Worm (Caenorhabditis elegans): ENCODE data around the gene rgs-6.

The rgs-6 gene

ce11 chrX:5733728-5734252 lies at the start of gene rgs-6:
TSS of gene rgs-6 (minus strand) at chrX:5733778.
- no peak for TF ChIP-seq nhr-84 (tag; optimal IDR thresholded peaks at IDR 0.05)
- no peak for TF ChIP-seq elt-2 (tag; optimal IDR thresholded peaks at IDR 0.05)
- no peak for TF ChIP-seq Y116A8C.19 (tag; optimal IDR thresholded peaks at IDR 0.05; ENCODE audit: borderline replicate concordance)
- TF ChIP-seq unc-62 (GFP tag; optimal IDR thresholded peaks at IDR 0.05) = no peak
- no peak for TF ChIP-seq pqm-1 (tag; optimal IDR thresholded peaks at IDR 0.05)
- TF ChIP-seq hlh-17 (GFP tag; optimal IDR thresholded peaks at IDR 0.05; ENCODE audit: borderline replicate concordance) = no peak
- TF ChIP-seq unc-98 (GFP tag; IDR thresholded peaks at IDR 0.05) = no peak
- TF ChIP-seq unc-130 (tag; optimal IDR thresholded peaks at IDR 0.05) = no peak
- no peak for TF ChIP-seq ztf-11 (tag; optimal IDR thresholded peaks at IDR 0.05)
- no peak for TF ChIP-seq nhr-12 (tag; optimal IDR thresholded peaks at IDR 0.05)
- no peak for TF ChIP-seq alr-1 (tag; optimal IDR thresholded peaks at IDR 0.05; ENCODE audit: borderline replicate concordance)
- no peak for TF ChIP-seq F16B12.6 (tag; optimal IDR thresholded peaks at IDR 0.05)
- no peak for TF ChIP-seq grh-1 (GFP tag; IDR thresholded peaks at IDR 0.05)
- TF ChIP-seq nhr-47 (tag; optimal IDR thresholded peaks at IDR 0.05) = no peak
- no peak for TF ChIP-seq snpc-4 (tag; optimal IDR thresholded peaks at IDR 0.05)

ce11 chrX:5782153-5782552 lies 48.6 kb upstream of the rgs-6 start, which contains the start of gene gakh-1:
TSS of gene gakh-1 (plus strand) at chrX:5782499.
- TF ChIP-seq nhr-237 (tag; optimal IDR thresholded peaks at IDR 0.05) = no peak
- peak in 1 of 2 experiments; percentile 81 for TF ChIP-seq mdl-1 (tag; optimal IDR thresholded peaks at IDR 0.05)
- TF ChIP-seq nhr-11 (tag; optimal IDR thresholded peaks at IDR 0.05) = no peak
- peak; percentile 51 for TF ChIP-seq lin-39 (tag; optimal IDR thresholded peaks at IDR 0.05)
- no peak for TF ChIP-seq unc-98 (GFP tag; IDR thresholded peaks at IDR 0.05)
- peak; percentile 25 for TF ChIP-seq fkh-10 (GFP tag; optimal IDR thresholded peaks at IDR 0.05)
- peak; percentile 70 for TF ChIP-seq tbx-2 (tag; optimal IDR thresholded peaks at IDR 0.05)
- no peak for TF ChIP-seq ztf-4 (tag; optimal IDR thresholded peaks at IDR 0.05)
- no peak for TF ChIP-seq nhr-12 (tag; optimal IDR thresholded peaks at IDR 0.05)
- TF ChIP-seq jun-1 (tag; optimal IDR thresholded peaks at IDR 0.05) = peak; percentile 63
- no peak for TF ChIP-seq unc-130 (tag; optimal IDR thresholded peaks at IDR 0.05)
- TF ChIP-seq unc-62 (GFP tag; optimal IDR thresholded peaks at IDR 0.05) = no peak
- no peak for TF ChIP-seq Y116A8C.19 (tag; optimal IDR thresholded peaks at IDR 0.05; ENCODE audit: borderline replicate concordance)
- peak; percentile 83 for TF ChIP-seq nhr-47 (tag; optimal IDR thresholded peaks at IDR 0.05)
- peak; percentile 1 for TF ChIP-seq fos-1 (tag; optimal IDR thresholded peaks at IDR 0.05)
- TF ChIP-seq nhr-85 (tag) = peak; percentile 93
- TF ChIP-seq lir-3 (tag; optimal IDR thresholded peaks at IDR 0.05; ENCODE audit: poor library complexity) = no peak
- no peak for TF ChIP-seq nhr-28 (tag; optimal IDR thresholded peaks at IDR 0.05)
- TF ChIP-seq vab-15 (tag; optimal IDR thresholded peaks at IDR 0.05) = no peak
- TF ChIP-seq ceh-8 (GFP tag; optimal IDR thresholded peaks at IDR 0.05) = peak; percentile 51
- TF ChIP-seq snpc-4 (tag; optimal IDR thresholded peaks at IDR 0.05) = peak; percentile 39
- no peak for TF ChIP-seq sptf-1 (tag; optimal IDR thresholded peaks at IDR 0.05)
- peak; percentile 23 for TF ChIP-seq zag-1 (tag; optimal IDR thresholded peaks at IDR 0.05)
- no peak for TF ChIP-seq hlh-4 (tag; optimal IDR thresholded peaks at IDR 0.05)
- peak; percentile 80 for TF ChIP-seq xbp-1 (tag; optimal IDR thresholded peaks at IDR 0.05)
- TF ChIP-seq unc-30 (tag; optimal IDR thresholded peaks at IDR 0.05) = no peak
- no peak for TF ChIP-seq blmp-1 (tag; optimal IDR thresholded peaks at IDR 0.05)
- TF ChIP-seq nhr-71 (tag; optimal IDR thresholded peaks at IDR 0.05) = peak; percentile 85
- no peak for TF ChIP-seq efl-3 (GFP tag; optimal IDR thresholded peaks at IDR 0.05)
- no peak for TF ChIP-seq ces-1 (GFP tag; optimal IDR thresholded peaks at IDR 0.05)
- TF ChIP-seq efl-1 (optimal IDR thresholded peaks at IDR 0.05) = peak; percentile 35 to 52
- peak; percentile 50 to 97 for TF ChIP-seq efl-1 (GFP tag; optimal IDR thresholded peaks at IDR 0.05 in 1 of 2)
- peak; percentile 46; the same call in 1 of the 2 replicates for TF ChIP-seq ceh-88 (GFP tag; IDR thresholded peaks at IDR 0.05)
- TF ChIP-seq pax-3 (tag; optimal IDR thresholded peaks at IDR 0.05) = no peak
- no peak for TF ChIP-seq ceh-90 (tag; optimal IDR thresholded peaks at IDR 0.05)
- peak; percentile 75 for TF ChIP-seq swsn-7 (tag; optimal IDR thresholded peaks at IDR 0.05)
- TF ChIP-seq irx-1 (tag; optimal IDR thresholded peaks at IDR 0.05) = peak; percentile 80
- no peak for TF ChIP-seq C34B4.2 (tag; optimal IDR thresholded peaks at IDR 0.05)
- peak; percentile 41 for TF ChIP-seq zip-4 (GFP tag; optimal IDR thresholded peaks at IDR 0.05)
- TF ChIP-seq rnt-1 (tag; optimal IDR thresholded peaks at IDR 0.05) = peak; percentile 70
- TF ChIP-seq pqm-1 (tag; optimal IDR thresholded peaks at IDR 0.05) = no peak
- TF ChIP-seq nhr-20 (tag; optimal IDR thresholded peaks at IDR 0.05) = peak; percentile 79
- peak; percentile 74 for TF ChIP-seq dsc-1 (tag; optimal IDR thresholded peaks at IDR 0.05)
